Fruit fly (Drosophila melanogaster) whole organism, embryonic: Measurements from ENCODE around the gene CG34135.

Source experiments
- Abd-B ChIP-seq: fragments of 200-800 bp; sonication (Bioruptor generic); optimal IDR thresholded peaks from 2 replicates; lab custom pipeline; 2018; ENCODE audit warnings: missing biosample characterization, mild to moderate bottlenecking, missing genetic modification characterization, moderate library complexity
- CG10543 ChIP-seq: fragments of 200-800 bp; sonication (Bioruptor generic); optimal IDR thresholded peaks from 3 replicates; lab custom pipeline; 2017; ENCODE audit warnings: missing biosample characterization, mild to moderate bottlenecking, missing genetic modification characterization, moderate library complexity
- CG11093 ChIP-seq: fragments of 200-800 bp; sonication (Bioruptor generic); IDR thresholded peaks from 3 replicates; pipeline ENCODE4 v1.3.6; 2022; ENCODE audit warnings: missing biosample characterization, missing genetic modification characterization
- CG12104 ChIP-seq: fragments of 200-800 bp; sonication (Bioruptor generic); optimal IDR thresholded peaks from 3 replicates; lab custom pipeline; 2016; ENCODE audit warnings: missing biosample characterization, missing genetic modification characterization
- CG15479 ChIP-seq: fragments of 200-800 bp; sonication (Bioruptor generic); optimal IDR thresholded peaks from 3 replicates; lab custom pipeline; 2019; ENCODE audit warnings: missing biosample characterization, mild to moderate bottlenecking, missing genetic modification characterization, moderate library complexity
- CG17802 ChIP-seq: fragments of 200-800 bp; sonication (Bioruptor generic); optimal IDR thresholded peaks from 2 replicates; lab custom pipeline; 2018; ENCODE audit warnings: missing biosample characterization, mild to moderate bottlenecking, missing genetic modification characterization, moderate library complexity
- CG30020 ChIP-seq: fragments of 200-800 bp; optimal IDR thresholded peaks from 2 replicates; lab custom pipeline; 2019; ENCODE audit warnings: missing biosample characterization, mild to moderate bottlenecking, missing genetic modification characterization, moderate library complexity
- CG31388 ChIP-seq: fragments of 200-800 bp; sonication (Bioruptor generic); optimal IDR thresholded peaks from 2 replicates; lab custom pipeline; 2016; ENCODE audit warnings: missing biosample characterization, missing genetic modification characterization
- CG34422 ChIP-seq: fragments of 200-800 bp; sonication (Bioruptor generic); IDR thresholded peaks from 3 replicates; pipeline ENCODE4 v1.3.6; 2022; ENCODE audit warnings: missing biosample characterization, missing genetic modification characterization
- CG4424 ChIP-seq: fragments of 200-800 bp; sonication (Bioruptor generic); optimal IDR thresholded peaks from 3 replicates; lab custom pipeline; 2016; ENCODE audit warnings: missing biosample characterization, missing genetic modification characterization
- CG4617 ChIP-seq: fragments of 200-800 bp; sonication (Bioruptor generic); optimal IDR thresholded peaks from 3 replicates; lab custom pipeline; 2016; ENCODE audit warnings: missing biosample characterization, missing genetic modification characterization, borderline replicate concordance
- CG6813 ChIP-seq: fragments of 200-800 bp; sonication (Bioruptor generic); optimal IDR thresholded peaks from 2 replicates; lab custom pipeline; 2017; ENCODE audit warnings: missing biosample characterization, missing genetic modification characterization, mild to moderate bottlenecking, moderate library complexity, missing genetic modification reagents
- Eip74EF ChIP-seq, 2 experiments: fragments of 200-800 bp in 1 of 2; fragments of >200 bp in 1 of 2; sonication (Bioruptor generic) in 1 of 2; optimal IDR thresholded peaks; 2 replicates each; lab custom pipeline; 2017 to 2019; ENCODE audit warnings: missing biosample characterization in 2 of 2, missing genetic modification characterization in 2 of 2, mild to moderate bottlenecking in 1 of 2, moderate library complexity in 1 of 2
- Fer3 ChIP-seq: fragments of 200-800 bp; sonication (Bioruptor generic); optimal IDR thresholded peaks from 2 replicates; lab custom pipeline; 2018; ENCODE audit warnings: missing biosample characterization, mild to moderate bottlenecking, missing genetic modification characterization, moderate library complexity
- H15 ChIP-seq: fragments of 200-800 bp; sonication (Bioruptor generic); IDR thresholded peaks from 3 replicates; pipeline ENCODE4 v1.3.6; 2022; ENCODE audit warnings: missing biosample characterization, missing genetic modification characterization
- H2.0 ChIP-seq: fragments of 200-800 bp; sonication (Bioruptor generic); IDR thresholded peaks from 2 replicates; pipeline ENCODE4 v1.3.6; 2022; ENCODE audit warnings: missing biosample characterization, missing genetic modification characterization
- HHEX ChIP-seq: fragments of 200-800 bp; sonication (Bioruptor generic); optimal IDR thresholded peaks from 3 replicates; lab custom pipeline; 2017; ENCODE audit warnings: missing biosample characterization, mild to moderate bottlenecking, missing genetic modification characterization, missing genetic modification reagents
- HLH3B ChIP-seq: fragments of 200-800 bp; sonication (Bioruptor generic); IDR thresholded peaks from 2 replicates; pipeline ENCODE4 v1.3.6; 2022; ENCODE audit warnings: missing biosample characterization, missing genetic modification characterization
- Hr3 ChIP-seq: fragments of 200-800 bp; sonication (Bioruptor generic); optimal IDR thresholded peaks from 3 replicates; lab custom pipeline; 2016; ENCODE audit warnings: missing biosample characterization, missing genetic modification characterization
- MESR4 ChIP-seq: fragments of 200-800 bp; sonication (Bioruptor generic); optimal IDR thresholded peaks from 2 replicates; lab custom pipeline; 2018; ENCODE audit warnings: missing biosample characterization, mild to moderate bottlenecking, missing genetic modification characterization, moderate library complexity
- Taf1 ChIP-seq: fragments of 200-800 bp; sonication (Bioruptor generic); IDR thresholded peaks from 2 replicates; pipeline ENCODE4 v1.3.6; 2022; ENCODE audit warnings: missing biosample characterization, missing genetic modification characterization
- Vsx1 ChIP-seq: fragments of 200-800 bp; sonication (Bioruptor generic); optimal IDR thresholded peaks from 2 replicates; lab custom pipeline; 2017; ENCODE audit warnings: missing biosample characterization, mild to moderate bottlenecking, missing genetic modification characterization, missing genetic modification reagents
- az2 ChIP-seq: fragments of 200-800 bp; sonication (Bioruptor generic); optimal IDR thresholded peaks from 3 replicates; lab custom pipeline; 2016; ENCODE audit warnings: missing biosample characterization, missing genetic modification characterization
- bsh ChIP-seq, 2 experiments: fragments of 200-800 bp; sonication (Bioruptor generic); optimal IDR thresholded peaks; 2 replicates each; lab custom pipeline; 2017 to 2018; ENCODE audit warnings: mild to moderate bottlenecking in 2 of 2, missing biosample characterization in 2 of 2, missing genetic modification characterization in 2 of 2, moderate library complexity in 1 of 2
- chinmo ChIP-seq: fragments of 200-800 bp; sonication (Bioruptor generic); IDR thresholded peaks from 4 replicates; pipeline ENCODE4 v1.3.6; 2022; ENCODE audit warnings: missing biosample characterization, missing genetic modification characterization; ENCODE audit not compliant: partially characterized antibody
- croc ChIP-seq: fragments of 200-800 bp; sonication (Bioruptor generic); conservative IDR thresholded peaks from 3 replicates; pipeline ENCODE4 v1.3.6; 2022; ENCODE audit warnings: missing biosample characterization, missing genetic modification characterization
- crol ChIP-seq: fragments of 200-800 bp; sonication (Bioruptor generic); IDR thresholded peaks from 2 replicates; pipeline ENCODE4 v1.3.6; 2022; ENCODE audit warnings: missing biosample characterization, missing genetic modification characterization
- danr ChIP-seq: fragments of 200-800 bp; sonication (Bioruptor generic); IDR thresholded peaks from 2 replicates; pipeline ENCODE4 v1.3.6; 2022; ENCODE audit warnings: missing biosample characterization, missing genetic modification characterization
- dati ChIP-seq: fragments of 200-800 bp; sonication (Bioruptor generic); IDR thresholded peaks from 2 replicates; pipeline ENCODE4 v1.3.6; 2022; ENCODE audit warnings: missing biosample characterization, missing genetic modification characterization
- dimm ChIP-seq: fragments of 200-800 bp; sonication (Bioruptor generic); IDR thresholded peaks from 2 replicates; pipeline ENCODE4 v1.3.6; 2022; ENCODE audit warnings: missing biosample characterization, missing genetic modification characterization
- fd96Cb ChIP-seq: fragments of 200-800 bp; sonication (Bioruptor generic); optimal IDR thresholded peaks from 2 replicates; lab custom pipeline; 2018; ENCODE audit warnings: missing biosample characterization, mild to moderate bottlenecking, missing genetic modification characterization, moderate library complexity
- fru ChIP-seq: fragments of >200 bp; optimal IDR thresholded peaks from 2 replicates; lab custom pipeline; 2017
- ftz-f1 ChIP-seq: fragments of 200-800 bp; sonication (Bioruptor generic); optimal IDR thresholded peaks from 2 replicates; lab custom pipeline; 2016; ENCODE audit warnings: missing biosample characterization, missing genetic modification characterization
- gro ChIP-seq: fragments of 200-800 bp; sonication (Bioruptor generic); optimal IDR thresholded peaks from 2 replicates; lab custom pipeline; 2016; ENCODE audit warnings: missing biosample characterization, missing genetic modification characterization
- hkb ChIP-seq, 2 experiments: fragments of 200-800 bp in 1 of 2; fragments of >200 bp in 1 of 2; sonication (Bioruptor generic) in 1 of 2; IDR thresholded peaks in 1 of 2; optimal IDR thresholded peaks in 1 of 2; 2 replicates each; pipeline versions ENCODE4 v1.3.6 to Lab custom; 2017 to 2022; ENCODE audit warnings: missing biosample characterization in 1 of 2, missing genetic modification characterization in 1 of 2
- kah ChIP-seq: fragments of 200-800 bp; sonication (Bioruptor generic); optimal IDR thresholded peaks from 2 replicates; lab custom pipeline; 2018; ENCODE audit warnings: missing biosample characterization, mild to moderate bottlenecking, missing genetic modification characterization
- mam ChIP-seq: fragments of 200-800 bp; sonication (Bioruptor generic); optimal IDR thresholded peaks from 3 replicates; lab custom pipeline; 2016; ENCODE audit warnings: missing biosample characterization, missing genetic modification characterization
- oc ChIP-seq: fragments of 200-800 bp; sonication (Bioruptor generic); optimal IDR thresholded peaks from 2 replicates; lab custom pipeline; 2018; ENCODE audit warnings: missing biosample characterization, mild to moderate bottlenecking, missing genetic modification characterization, moderate library complexity
- p53 ChIP-seq: fragments of 200-800 bp; sonication (Bioruptor generic); optimal IDR thresholded peaks from 2 replicates; lab custom pipeline; 2016; ENCODE audit warnings: missing biosample characterization, missing genetic modification characterization
- pros ChIP-seq: fragments of 200-800 bp; sonication (Bioruptor generic); optimal IDR thresholded peaks from 3 replicates; lab custom pipeline; 2019; ENCODE audit warnings: missing biosample characterization, mild to moderate bottlenecking, missing genetic modification characterization, moderate library complexity
- psq ChIP-seq: fragments of 200-800 bp; sonication (Bioruptor generic); optimal IDR thresholded peaks from 2 replicates; lab custom pipeline; 2017; ENCODE audit warnings: missing biosample characterization, missing genetic modification characterization
- pzg ChIP-seq: fragments of 200-800 bp; sonication (Bioruptor generic); optimal IDR thresholded peaks from 3 replicates; lab custom pipeline; 2018; ENCODE audit warnings: missing biosample characterization, mild to moderate bottlenecking, missing genetic modification characterization, moderate library complexity
- seq ChIP-seq: fragments of 200-800 bp; sonication (Bioruptor generic); IDR thresholded peaks from 2 replicates; pipeline ENCODE4 v1.3.6; 2022; ENCODE audit warnings: missing biosample characterization, missing genetic modification characterization
- slou ChIP-seq: fragments of 200-800 bp; sonication (Bioruptor generic); optimal IDR thresholded peaks from 3 replicates; lab custom pipeline; 2016; ENCODE audit warnings: missing biosample characterization, missing genetic modification characterization
- tgo ChIP-seq: fragments of 200-800 bp; sonication (Bioruptor generic); IDR thresholded peaks from 3 replicates; pipeline ENCODE4 v1.3.6; 2022; ENCODE audit warnings: missing biosample characterization, missing genetic modification characterization
- tin ChIP-seq: fragments of 200-800 bp; sonication (Bioruptor generic); optimal IDR thresholded peaks from 3 replicates; lab custom pipeline; 2016; ENCODE audit warnings: missing biosample characterization, missing genetic modification characterization
- tup ChIP-seq: fragments of 200-800 bp; sonication (Bioruptor generic); optimal IDR thresholded peaks from 2 replicates; lab custom pipeline; 2016; ENCODE audit warnings: missing biosample characterization, mild to moderate bottlenecking, missing genetic modification characterization, moderate library complexity

Gene CG34135

DNA sequence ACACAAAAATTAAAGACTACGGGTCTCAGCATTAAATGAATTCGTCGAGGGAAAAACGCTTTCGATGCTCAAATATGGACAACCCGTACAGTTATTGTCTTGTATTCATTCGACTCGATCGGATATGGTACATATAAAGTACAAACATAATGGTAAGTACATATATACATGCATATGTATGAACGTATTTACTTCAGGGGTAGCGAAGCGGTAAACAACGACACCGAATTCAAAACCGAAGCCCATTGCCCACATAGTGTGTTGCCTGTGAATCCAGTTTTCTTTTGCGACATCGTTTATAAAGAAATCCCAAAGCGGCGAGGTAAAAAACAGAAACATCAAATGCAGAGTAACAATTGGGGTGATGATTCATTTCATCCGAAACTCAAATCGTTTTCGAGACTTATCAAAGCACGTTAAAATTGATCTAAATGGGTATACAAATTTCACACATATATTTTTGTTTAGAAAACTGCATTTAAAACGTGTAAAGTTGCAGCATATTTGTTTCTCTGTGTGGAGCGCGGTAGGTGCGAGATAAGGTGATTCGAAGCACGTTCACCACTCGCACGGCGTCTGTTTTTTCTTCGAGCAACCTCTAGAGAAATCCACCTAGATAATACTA, 44.5 kb upstream of the CG34135 start (continued):
- peak; percentile 43; the same call in 1 of the 2 replicates for TF ChIP-seq crol (GFP tag; lab: Robert Waterston, UW)
- peak; percentile 28 for TF ChIP-seq CG4424
- peak; percentile 39 for TF ChIP-seq fd96Cb (tag; lab: Kevin White, UChicago)
- TF ChIP-seq CG10543: peak; percentile 31
- no peak for TF ChIP-seq gro (GFP tag; lab: Kevin White, UChicago)
- TF ChIP-seq Abd-B (GFP tag; lab: Kevin White, UChicago): peak; percentile 39
- no peak for TF ChIP-seq hkb (optimal IDR thresholded peaks at IDR 0.05; lab: Kevin White, UChicago)
- peak; percentile 64 for TF ChIP-seq hkb (GFP tag; IDR thresholded peaks at IDR 0.05; lab: Robert Waterston, UW)
- peak; percentile 56; the same call in 1 of the 3 replicates for TF ChIP-seq CG11093 (GFP tag; lab: Robert Waterston, UW)
- peak; percentile 82 for TF ChIP-seq pros (GFP tag; lab: Kevin White, UChicago)
- TF ChIP-seq psq (GFP tag; lab: Kevin White, UChicago): no peak
- no peak for TF ChIP-seq CG15479 (GFP tag; lab: Kevin White, UChicago)
- peak; percentile 70 for TF ChIP-seq oc (tag; lab: Kevin White, UChicago)
- peak; percentile 47; the same call in 1 of the 2 replicates for TF ChIP-seq Taf1 (GFP tag; lab: Robert Waterston, UW)
- no peak for TF ChIP-seq CG17802
- peak; percentile 47 for TF ChIP-seq HLH3B (GFP tag; lab: Robert Waterston, UW)
- peak; percentile 27; the same call in 1 of the 2 replicates for TF ChIP-seq danr
- peak; percentile 40 to 64 for TF ChIP-seq bsh (GFP tag; optimal IDR thresholded peaks at IDR 0.05; lab: Kevin White, UChicago)
- TF ChIP-seq CG30020 (tag; lab: Kevin White, UChicago): no peak
- peak; percentile 59 for TF ChIP-seq tgo (GFP tag; lab: Robert Waterston, UW)
- peak; percentile 28 for TF ChIP-seq mam (GFP tag; lab: Kevin White, UChicago)
- 0 out of 4 replicates have a peak, but pooled peaks have one; percentile 13 for TF ChIP-seq chinmo (GFP tag; lab: Robert Waterston, UW)
- TF ChIP-seq Eip74EF (GFP tag; optimal IDR thresholded peaks at IDR 0.05; lab: Kevin White, UChicago): no peak
- TF ChIP-seq kah: peak; percentile 20
- peak; percentile 19 for TF ChIP-seq az2 (GFP tag; lab: Kevin White, UChicago)
- no peak for TF ChIP-seq p53 (GFP tag; lab: Kevin White, UChicago)
- peak; percentile 45 for TF ChIP-seq slou (GFP tag; lab: Kevin White, UChicago)
- no peak for TF ChIP-seq CG12104 (GFP tag; lab: Kevin White, UChicago)
- no peak for TF ChIP-seq dimm (GFP tag; lab: Robert Waterston, UW)
- TF ChIP-seq H15 (GFP tag; lab: Robert Waterston, UW): peak; percentile 46; the same call in 1 of the 3 replicates
- peak; percentile 19 for TF ChIP-seq tin (GFP tag; lab: Kevin White, UChicago)
- TF ChIP-seq Fer3: peak; percentile 39
- peak; percentile 34 for TF ChIP-seq CG6813 (GFP tag; lab: Kevin White, UChicago)
- TF ChIP-seq CG34422 (GFP tag; lab: Robert Waterston, UW): peak; percentile 48; the same call in 2 of the 3 replicates
- TF ChIP-seq CG4617 (GFP tag; lab: Kevin White, UChicago): no peak
- peak; percentile 27; the same call in 1 of the 3 replicates for TF ChIP-seq croc (GFP tag; lab: Robert Waterston, UW)
- TF ChIP-seq Vsx1 (GFP tag; lab: Kevin White, UChicago): no peak
- TF ChIP-seq Hr3 (GFP tag; lab: Kevin White, UChicago): peak; percentile 16
- TF ChIP-seq CG31388 (GFP tag; lab: Kevin White, UChicago): no peak
- TF ChIP-seq H2.0 (GFP tag; lab: Robert Waterston, UW): 0 out of 2 replicates have a peak, but pooled peaks have one; percentile 37
- TF ChIP-seq pzg (GFP tag; lab: Kevin White, UChicago): no peak
- TF ChIP-seq dati (GFP tag; lab: Robert Waterston, UW): no peak
- peak; percentile 75 for TF ChIP-seq seq (GFP tag; lab: Robert Waterston, UW)
- TF ChIP-seq HHEX (GFP tag; lab: Kevin White, UChicago): peak; percentile 54
- peak; percentile 4 for TF ChIP-seq tup (GFP tag; lab: Kevin White, UChicago)
- TF ChIP-seq fru (lab: Kevin White, UChicago): no peak
- no peak for TF ChIP-seq MESR4 (GFP tag; lab: Kevin White, UChicago)
- TF ChIP-seq ftz-f1 (GFP tag; lab: Kevin White, UChicago): no peak
